Fruit fly (Drosophila melanogaster) whole organism, embryonic: ENCODE data around the gene CG44000.

Experiments
- Ada2b ChIP-seq: fragments of 200-800 bp; sonication (Bioruptor generic); IDR thresholded peaks from 2 replicates; pipeline ENCODE4 v1.3.6; 2022; ENCODE audit warnings: missing biosample characterization, missing genetic modification characterization
- CG12071 ChIP-seq: fragments of 200-800 bp; sonication (Bioruptor generic); optimal IDR thresholded peaks from 3 replicates; lab custom pipeline; 2018; ENCODE audit warnings: missing biosample characterization, mild to moderate bottlenecking, missing genetic modification characterization
- CG12236 ChIP-seq: fragments of 200-800 bp; sonication (Bioruptor generic); optimal IDR thresholded peaks from 2 replicates; lab custom pipeline; 2016; ENCODE audit warnings: missing biosample characterization, missing genetic modification characterization
- CG12744 ChIP-seq: fragments of 200-800 bp; sonication (Bioruptor generic); optimal IDR thresholded peaks from 2 replicates; lab custom pipeline; 2016; ENCODE audit warnings: missing biosample characterization, missing genetic modification characterization
- CG14050 ChIP-seq: fragments of 200-800 bp; sonication (Bioruptor generic); IDR thresholded peaks from 3 replicates; pipeline ENCODE4 v1.3.6; 2022; ENCODE audit warnings: missing biosample characterization, missing genetic modification characterization
- CG15269 ChIP-seq: fragments of 200-800 bp; sonication (Bioruptor generic); optimal IDR thresholded peaks from 2 replicates; lab custom pipeline; 2018; ENCODE audit warnings: missing biosample characterization, mild to moderate bottlenecking, missing genetic modification characterization, moderate library complexity
- CG1529 ChIP-seq: fragments of 200-800 bp; sonication (Bioruptor generic); optimal IDR thresholded peaks from 3 replicates; lab custom pipeline; 2018; ENCODE audit warnings: missing biosample characterization, missing genetic modification characterization
- CG1602 ChIP-seq: fragments of 200-800 bp; sonication (Bioruptor generic); optimal IDR thresholded peaks from 3 replicates; lab custom pipeline; 2016; ENCODE audit warnings: missing biosample characterization, missing genetic modification characterization
- CG17186 ChIP-seq: fragments of 200-800 bp; sonication (Bioruptor generic); optimal IDR thresholded peaks from 3 replicates; lab custom pipeline; 2017; ENCODE audit warnings: missing biosample characterization, missing genetic modification reagents, missing genetic modification characterization
- CG17361 ChIP-seq: fragments of 200-800 bp; sonication (Bioruptor generic); IDR thresholded peaks from 3 replicates; pipeline ENCODE4 v1.3.6; 2022; ENCODE audit warnings: missing biosample characterization, missing genetic modification characterization
- CG18476 ChIP-seq: fragments of 200-800 bp; sonication (Bioruptor generic); optimal IDR thresholded peaks from 2 replicates; lab custom pipeline; 2016; ENCODE audit warnings: missing biosample characterization, mild to moderate bottlenecking, missing genetic modification characterization
- CG2129 ChIP-seq: fragments of 200-800 bp; sonication (Bioruptor generic); IDR thresholded peaks from 2 replicates; pipeline ENCODE4 v1.3.6; 2022; ENCODE audit warnings: missing biosample characterization, missing genetic modification characterization; ENCODE audit not compliant: partially characterized antibody
- CG2875 ChIP-seq: fragments of 200-800 bp; sonication (Bioruptor generic); optimal IDR thresholded peaks from 2 replicates; lab custom pipeline; 2017; ENCODE audit warnings: missing biosample characterization, mild to moderate bottlenecking, missing genetic modification characterization, missing genetic modification reagents
- CG31388 ChIP-seq: fragments of 200-800 bp; sonication (Bioruptor generic); optimal IDR thresholded peaks from 2 replicates; lab custom pipeline; 2016; ENCODE audit warnings: missing biosample characterization, missing genetic modification characterization
- CG3163 ChIP-seq: fragments of 200-800 bp; sonication (Bioruptor generic); optimal IDR thresholded peaks from 3 replicates; lab custom pipeline; 2016; ENCODE audit warnings: missing biosample characterization, missing genetic modification characterization
- CG32772 ChIP-seq: fragments of 200-800 bp; sonication (Bioruptor generic); IDR thresholded peaks from 2 replicates; pipeline ENCODE4 v1.3.6; 2022; ENCODE audit warnings: missing biosample characterization, missing genetic modification characterization
- CG4617 ChIP-seq: fragments of 200-800 bp; sonication (Bioruptor generic); optimal IDR thresholded peaks from 3 replicates; lab custom pipeline; 2016; ENCODE audit warnings: missing biosample characterization, missing genetic modification characterization, borderline replicate concordance
- CG4820 ChIP-seq: fragments of 200-800 bp; sonication (Bioruptor generic); optimal IDR thresholded peaks from 3 replicates; lab custom pipeline; 2016; ENCODE audit warnings: missing biosample characterization, missing genetic modification characterization
- CG5245 ChIP-seq: fragments of 200-800 bp; sonication (Bioruptor generic); optimal IDR thresholded peaks from 3 replicates; lab custom pipeline; 2016; ENCODE audit warnings: missing biosample characterization, missing genetic modification characterization
- CG6175 ChIP-seq: fragments of 200-800 bp; sonication (Bioruptor generic); IDR thresholded peaks from 3 replicates; pipeline ENCODE4 v1.3.6; 2022; ENCODE audit warnings: missing biosample characterization, missing genetic modification characterization
- CG6791 ChIP-seq: fragments of 200-800 bp; sonication (Bioruptor generic); IDR thresholded peaks from 3 replicates; pipeline ENCODE4 v1.3.6; 2022; ENCODE audit warnings: missing biosample characterization, missing genetic modification characterization; ENCODE audit not compliant: partially characterized antibody
- CG6854 ChIP-seq: fragments of 200-800 bp; sonication (Bioruptor generic); optimal IDR thresholded peaks from 3 replicates; lab custom pipeline; 2017; ENCODE audit warnings: missing biosample characterization, mild to moderate bottlenecking, missing genetic modification characterization
- CG7928 ChIP-seq: fragments of 200-800 bp; sonication (Bioruptor generic); optimal IDR thresholded peaks from 2 replicates; lab custom pipeline; 2017; ENCODE audit warnings: missing biosample characterization, mild to moderate bottlenecking, missing genetic modification characterization
- Dek ChIP-seq: fragments of 200-800 bp; sonication (Bioruptor generic); optimal IDR thresholded peaks from 3 replicates; lab custom pipeline; 2019; ENCODE audit warnings: missing biosample characterization, mild to moderate bottlenecking, missing genetic modification characterization, moderate library complexity
- E2f2 ChIP-seq: fragments of 200-800 bp; sonication (Bioruptor generic); IDR thresholded peaks from 2 replicates; pipeline ENCODE4 v1.3.6; 2022; ENCODE audit warnings: missing biosample characterization, missing genetic modification characterization
- ERR ChIP-seq: fragments of 200-800 bp; sonication (Bioruptor generic); optimal IDR thresholded peaks from 2 replicates; lab custom pipeline; 2016; ENCODE audit warnings: missing biosample characterization, missing genetic modification characterization
- Mes4 ChIP-seq: fragments of 200-800 bp; sonication (Bioruptor generic); optimal IDR thresholded peaks from 2 replicates; lab custom pipeline; 2016; ENCODE audit warnings: missing biosample characterization, missing genetic modification characterization
- Opbp ChIP-seq: fragments of 200-800 bp; sonication (Bioruptor generic); IDR thresholded peaks from 3 replicates; pipeline ENCODE4 v1.3.6; 2022; ENCODE audit warnings: missing biosample characterization, missing genetic modification characterization; ENCODE audit not compliant: partially characterized antibody
- Sox100B ChIP-seq: fragments of 200-800 bp; sonication (Bioruptor generic); optimal IDR thresholded peaks from 3 replicates; lab custom pipeline; 2018; ENCODE audit warnings: missing biosample characterization, mild to moderate bottlenecking, missing genetic modification characterization
- Sox102F ChIP-seq: fragments of 200-800 bp; sonication (Bioruptor generic); optimal IDR thresholded peaks from 2 replicates; lab custom pipeline; 2018; ENCODE audit warnings: missing biosample characterization, mild to moderate bottlenecking, missing genetic modification characterization, moderate library complexity
- Xrp1 ChIP-seq: fragments of 200-800 bp; sonication (Bioruptor generic); IDR thresholded peaks from 2 replicates; pipeline ENCODE4 v1.3.6; 2022; ENCODE audit warnings: missing biosample characterization, missing genetic modification characterization
- bsh ChIP-seq, 2 experiments: fragments of 200-800 bp; sonication (Bioruptor generic); optimal IDR thresholded peaks; 2 replicates each; lab custom pipeline; 2017 to 2018; ENCODE audit warnings: mild to moderate bottlenecking in 2 of 2, missing biosample characterization in 2 of 2, missing genetic modification characterization in 2 of 2, moderate library complexity in 1 of 2
- cad ChIP-seq: fragments of >200 bp; optimal IDR thresholded peaks from 2 replicates; lab custom pipeline; 2017; ENCODE audit warnings: missing biosample characterization, missing genetic modification characterization
- cg ChIP-seq: fragments of 200-800 bp; sonication (Bioruptor generic); optimal IDR thresholded peaks from 3 replicates; lab custom pipeline; 2019; ENCODE audit warnings: missing biosample characterization, mild to moderate bottlenecking, missing genetic modification characterization, moderate library complexity
- dan ChIP-seq: fragments of 200-800 bp; sonication (Bioruptor generic); IDR thresholded peaks from 2 replicates; pipeline ENCODE4 v1.3.6; 2022; ENCODE audit warnings: missing biosample characterization, missing genetic modification characterization
- danr ChIP-seq: fragments of 200-800 bp; sonication (Bioruptor generic); IDR thresholded peaks from 2 replicates; pipeline ENCODE4 v1.3.6; 2022; ENCODE audit warnings: missing biosample characterization, missing genetic modification characterization
- dmrt99B ChIP-seq: fragments of 200-800 bp; sonication (Bioruptor generic); optimal IDR thresholded peaks from 2 replicates; lab custom pipeline; 2018; ENCODE audit warnings: missing biosample characterization, mild to moderate bottlenecking, missing genetic modification characterization, moderate library complexity
- eyg ChIP-seq: fragments of 200-800 bp; sonication (Bioruptor generic); optimal IDR thresholded peaks from 3 replicates; lab custom pipeline; 2016; ENCODE audit warnings: missing biosample characterization, missing genetic modification characterization
- fru ChIP-seq: fragments of >200 bp; optimal IDR thresholded peaks from 2 replicates; lab custom pipeline; 2017
- insv ChIP-seq, 2 experiments: fragments of 200-800 bp; sonication (Bioruptor generic); optimal IDR thresholded peaks; 3 replicates each; lab custom pipeline; 2016 to 2018; ENCODE audit warnings: missing biosample characterization in 2 of 2, missing genetic modification characterization in 2 of 2
- mam ChIP-seq: fragments of 200-800 bp; sonication (Bioruptor generic); optimal IDR thresholded peaks from 3 replicates; lab custom pipeline; 2016; ENCODE audit warnings: missing biosample characterization, missing genetic modification characterization
- mld ChIP-seq: fragments of 200-800 bp; sonication (Bioruptor generic); IDR thresholded peaks from 3 replicates; pipeline ENCODE4 v1.3.6; 2022; ENCODE audit warnings: missing biosample characterization, missing genetic modification characterization; ENCODE audit not compliant: partially characterized antibody
- nerfin-2 ChIP-seq: fragments of 200-800 bp; sonication (Bioruptor generic); IDR thresholded peaks from 2 replicates; pipeline ENCODE4 v1.3.6; 2022; ENCODE audit warnings: missing biosample characterization, missing genetic modification characterization; ENCODE audit not compliant: partially characterized antibody
- onecut ChIP-seq: fragments of 200-800 bp; sonication (Bioruptor generic); IDR thresholded peaks from 2 replicates; pipeline ENCODE4 v1.3.6; 2022; ENCODE audit warnings: missing biosample characterization, missing genetic modification characterization
- peb ChIP-seq: fragments of 200-800 bp; sonication (Bioruptor generic); IDR thresholded peaks from 2 replicates; pipeline ENCODE4 v1.3.6; 2022; ENCODE audit warnings: missing biosample characterization, missing genetic modification characterization
- prd ChIP-seq, 3 experiments: fragments of >200 bp in 2 of 3; fragments of 200-800 bp in 1 of 3; sonication (Bioruptor generic) in 1 of 3; optimal IDR thresholded peaks in 2 of 3; IDR thresholded peaks in 1 of 3; 2 replicates in 2 of 3; 3 replicates in 1 of 3; pipeline versions ENCODE4 v1.3.6 to Lab custom; 2017 to 2022; ENCODE audit warnings: missing biosample characterization in 1 of 3, missing genetic modification characterization in 1 of 3
- scrt ChIP-seq: fragments of 200-800 bp; sonication (Bioruptor generic); optimal IDR thresholded peaks from 2 replicates; lab custom pipeline; 2018; ENCODE audit warnings: missing biosample characterization, mild to moderate bottlenecking, missing genetic modification characterization, moderate library complexity
- sd ChIP-seq: fragments of 200-800 bp; sonication (Bioruptor generic); optimal IDR thresholded peaks from 3 replicates; lab custom pipeline; 2018; ENCODE audit warnings: missing biosample characterization, mild to moderate bottlenecking, missing genetic modification characterization, moderate library complexity
- tin ChIP-seq: fragments of 200-800 bp; sonication (Bioruptor generic); optimal IDR thresholded peaks from 3 replicates; lab custom pipeline; 2016; ENCODE audit warnings: missing biosample characterization, missing genetic modification characterization

CG44000 gene

dm6 chr2L:5044892-5045619 lies 2.0 kb downstream of the CG44000 start (continued):
- TF ChIP-seq CG3163 (no peak), eyg (GFP tag; lab: Kevin White, UChicago) (no peak), E2f2 (GFP tag; lab: Robert Waterston, UW) (0 out of 2 replicates have a peak, but pooled peaks have one; percentile 23), bsh (GFP tag; optimal IDR thresholded peaks at IDR 0.05; lab: Kevin White, UChicago) (peak; percentile 34), mam (peak; percentile 54), ERR (GFP tag; lab: Kevin White, UChicago) (no peak), dmrt99B (tag; lab: Kevin White, UChicago) (peak; percentile 77), CG12236 (GFP tag; lab: Kevin White, UChicago) (peak; percentile 13), CG6791 (GFP tag; lab: Robert Waterston, UW) (no peak), CG6175 (GFP tag; lab: Robert Waterston, UW) (no peak), danr (GFP tag; lab: Robert Waterston, UW) (peak; percentile 11; the same call in 1 of the 2 replicates), fru (lab: Kevin White, UChicago) (no peak), CG2129 (GFP tag; lab: Robert Waterston, UW) (no peak), sd (peak; percentile 28), CG18476 (GFP tag; lab: Kevin White, UChicago) (peak; percentile 23), scrt (GFP tag; lab: Kevin White, UChicago) (no peak), cad (GFP tag; lab: Kevin White, UChicago) (no peak), CG17361 (peak; percentile 86), CG6854 (GFP tag; lab: Kevin White, UChicago) (no peak), CG5245 (GFP tag; lab: Kevin White, UChicago) (no peak), CG1529 (GFP tag; lab: Kevin White, UChicago) (peak; percentile 1), Mes4 (no peak), CG12744 (GFP tag; lab: Kevin White, UChicago) (no peak), CG4617 (GFP tag; lab: Kevin White, UChicago) (peak; percentile 11), Ada2b (GFP tag; lab: Robert Waterston, UW) (no peak), CG15269 (tag; lab: Kevin White, UChicago) (peak; percentile 72), Dek (tag; lab: Kevin White, UChicago) (peak; percentile 34), CG12071 (GFP tag; lab: Kevin White, UChicago) (no peak), Xrp1 (GFP tag; lab: Robert Waterston, UW) (peak; percentile 61), CG31388 (GFP tag; lab: Kevin White, UChicago) (no peak), nerfin-2 (no peak), cg (GFP tag; lab: Kevin White, UChicago) (no peak), CG17186 (GFP tag; lab: Kevin White, UChicago) (no peak), peb (no peak), Sox100B (GFP tag; lab: Kevin White, UChicago) (peak; percentile 78), prd (optimal IDR thresholded peaks at IDR 0.05; lab: Kevin White, UChicago) (no peak), prd (GFP tag; IDR thresholded peaks at IDR 0.05; lab: Robert Waterston, UW) (peak; percentile 61; the same call in 1 of the 3 replicates), CG2875 (GFP tag; lab: Kevin White, UChicago) (peak; percentile 2), CG1602 (GFP tag; lab: Kevin White, UChicago) (peak; percentile 29), mld (GFP tag; lab: Robert Waterston, UW) (no peak), Opbp (GFP tag; lab: Robert Waterston, UW) (0 out of 3 replicates have a peak, but pooled peaks have one; percentile 8), CG4820 (peak; percentile 10), onecut (GFP tag; lab: Robert Waterston, UW) (peak; percentile 33), CG32772 (GFP tag; lab: Robert Waterston, UW) (peak; percentile 34; the same call in 1 of the 2 replicates), tin (GFP tag; lab: Kevin White, UChicago) (peak; percentile 56), insv (GFP tag; optimal IDR thresholded peaks at IDR 0.05; lab: Kevin White, UChicago) (no peak), dan (GFP tag; lab: Robert Waterston, UW) (no peak), CG14050 (GFP tag; lab: Robert Waterston, UW) (peak; percentile 30; the same call in 2 of the 3 replicates), Sox102F (GFP tag; lab: Kevin White, UChicago) (peak; percentile 67), CG7928 (GFP tag; lab: Kevin White, UChicago) (peak; percentile 26)
